Worm (Caenorhabditis elegans) whole organism, L2 larva: Measurements from ENCODE around the gene Y46G5A.7.
A peak's percentile ranks its signal among the peaks of the same experiment; 100 is the strongest.

Source experiments
- C34F6.9 ChIP-seq: fragments of 150-350 bp; optimal IDR thresholded peaks from 2 replicates; lab custom pipeline; 2014; ENCODE audit warnings: missing biosample characterization, missing genetic modification characterization
- F13H6.1 ChIP-seq: sonication (generic microtip); optimal IDR thresholded peaks from 2 replicates; lab custom pipeline; 2016; ENCODE audit warnings: missing genetic modification characterization, missing compliant biosample characterization
- ZK546.5 ChIP-seq: sonication (generic microtip); optimal IDR thresholded peaks from 2 replicates; lab custom pipeline; 2017; ENCODE audit warnings: missing biosample characterization, missing genetic modification characterization
- aly-2 ChIP-seq: fragments of 150-350 bp; optimal IDR thresholded peaks from 2 replicates; lab custom pipeline; 2014; ENCODE audit warnings: missing biosample characterization, missing genetic modification characterization
- ceh-16 ChIP-seq: fragments of 150-350 bp; optimal IDR thresholded peaks from 2 replicates; lab custom pipeline; 2014; ENCODE audit warnings: missing biosample characterization, missing genetic modification characterization
- elt-3 ChIP-seq: sonication (generic microtip); optimal IDR thresholded peaks from 2 replicates; lab custom pipeline; 2017; ENCODE audit warnings: missing biosample characterization, missing genetic modification characterization
- mdl-1 ChIP-seq, 2 experiments: fragments of 150-350 bp in 1 of 2; sonication (generic microtip) in 1 of 2; optimal IDR thresholded peaks; 2 replicates each; lab custom pipeline; 2017; ENCODE audit warnings: missing biosample characterization in 2 of 2, missing genetic modification characterization in 2 of 2
- skn-1 ChIP-seq: sonication (generic microtip); optimal IDR thresholded peaks from 2 replicates; lab custom pipeline; 2017; ENCODE audit warnings: missing biosample characterization, missing genetic modification characterization
- unc-39 ChIP-seq: fragments of 150-350 bp; optimal IDR thresholded peaks from 2 replicates; lab custom pipeline; 2014; ENCODE audit warnings: missing biosample characterization, missing genetic modification characterization
- unc-62 ChIP-seq: fragments of 150-350 bp; optimal IDR thresholded peaks from 2 replicates; lab custom pipeline; 2014; ENCODE audit warnings: missing biosample characterization, missing genetic modification reagents, missing genetic modification characterization
- zag-1 ChIP-seq: fragments of 150-350 bp; optimal IDR thresholded peaks from 2 replicates; lab custom pipeline; 2014; ENCODE audit warnings: missing biosample characterization, missing genetic modification characterization
- ztf-11 ChIP-seq: sonication (generic microtip); optimal IDR thresholded peaks from 2 replicates; lab custom pipeline; 2017; ENCODE audit warnings: missing biosample characterization, missing genetic modification characterization

- TF ChIP-seq unc-39, result no peak
- TF ChIP-seq skn-1, result no peak
- no peak for TF ChIP-seq mdl-1 (tag; optimal IDR thresholded peaks at IDR 0.05; lab: Kevin White, UChicago)
- TF ChIP-seq ceh-16 (tag; lab: Kevin White, UChicago), result no peak
- TF ChIP-seq F13H6.1 (tag; lab: Kevin White, UChicago), result no peak
- no peak for TF ChIP-seq ztf-11 (tag; lab: Kevin White, UChicago)
- no peak for TF ChIP-seq elt-3 (tag; lab: Kevin White, UChicago)
- TF ChIP-seq ZK546.5, result no peak
- TF ChIP-seq unc-62 (GFP tag; lab: Kevin White, UChicago), result no peak
- TF ChIP-seq aly-2 (tag; lab: Kevin White, UChicago), result no peak
- TF ChIP-seq C34F6.9 (tag; lab: Kevin White, UChicago), result peak; percentile 30
- TF ChIP-seq zag-1 (tag; lab: Kevin White, UChicago), result no peak
Observed at ce11 chrII:12797211-12797794, 41.2 kb upstream of the Y46G5A.7 start.
